Worm (Caenorhabditis elegans) whole organism, young adult: ENCODE measurements around the gene abhd-12.

ENCODE experiments used
- F55B11.4 ChIP-seq: sonication (generic microtip); optimal IDR thresholded peaks from 2 replicates; lab custom pipeline; 2016; ENCODE audit warnings: missing compliant biosample characterization, missing genetic modification characterization, borderline replicate concordance; ENCODE audit not compliant: insufficient read depth
- ZK185.1 ChIP-seq: sonication (generic microtip); optimal IDR thresholded peaks from 2 replicates; lab custom pipeline; 2016; ENCODE audit warnings: mild to moderate bottlenecking, missing genetic modification characterization, missing compliant biosample characterization; ENCODE audit not compliant: poor library complexity, severe bottlenecking
- cebp-1 ChIP-seq, 2 experiments: fragments of 200-800 bp in 1 of 2; sonication (Bioruptor generic) in 1 of 2; sonication (generic microtip) in 1 of 2; IDR thresholded peaks in 1 of 2; optimal IDR thresholded peaks in 1 of 2; 2 replicates each; pipeline versions ENCODE4 v1.3.6 to Lab custom; 2017 to 2022; ENCODE audit warnings: missing compliant biosample characterization in 2 of 2, missing genetic modification characterization in 2 of 2, mild to moderate bottlenecking in 1 of 2, missing genetic modification reagents in 1 of 2, moderate library complexity in 1 of 2
- cebp-2 ChIP-seq: fragments of 200-800 bp; sonication (Bioruptor generic); IDR thresholded peaks from 2 replicates; pipeline ENCODE4 v1.3.6; 2022; ENCODE audit warnings: missing genetic modification characterization, missing compliant biosample characterization
- ceh-27 ChIP-seq: fragments of 200-800 bp; sonication (Bioruptor generic); optimal IDR thresholded peaks from 2 replicates; lab custom pipeline; 2018; ENCODE audit warnings: mild to moderate bottlenecking, missing genetic modification characterization, moderate library complexity, missing compliant biosample characterization
- efl-1 ChIP-seq: fragments of 150-350 bp; optimal IDR thresholded peaks from 2 replicates; lab custom pipeline; 2014; ENCODE audit warnings: missing biosample characterization, missing genetic modification reagents, missing genetic modification characterization
- hsf-1 ChIP-seq: fragments of 200-800 bp; sonication (Bioruptor generic); IDR thresholded peaks from 2 replicates; pipeline ENCODE4 v1.3.6; 2022; ENCODE audit warnings: missing genetic modification reagents, missing genetic modification characterization, missing compliant biosample characterization
- mxl-1 ChIP-seq: sonication (generic microtip); optimal IDR thresholded peaks from 2 replicates; lab custom pipeline; 2016; ENCODE audit warnings: missing genetic modification characterization, missing compliant biosample characterization
- nfya-1 ChIP-seq: sonication (generic microtip); optimal IDR thresholded peaks from 2 replicates; lab custom pipeline; 2017; ENCODE audit warnings: antibody characterized with exemption, missing compliant biosample characterization, missing genetic modification characterization, borderline replicate concordance; ENCODE audit not compliant: insufficient read depth
- pha-4 ChIP-seq: fragments of 150-350 bp; sonication (generic microtip); optimal IDR thresholded peaks from 2 replicates; lab custom pipeline; 2014; ENCODE audit warnings: missing biosample characterization, missing genetic modification reagents, missing genetic modification characterization
- snpc-1.3 ChIP-seq: sonication (generic microtip); optimal IDR thresholded peaks from 2 replicates; lab custom pipeline; 2017; ENCODE audit warnings: missing genetic modification characterization, mild to moderate bottlenecking, missing compliant biosample characterization, antibody characterized with exemption, moderate library complexity, missing genotype, missing genetic modification reagents; ENCODE audit not compliant: insufficient read depth
- tlf-1 ChIP-seq: fragments of 200-800 bp; sonication (Bioruptor generic); optimal IDR thresholded peaks from 2 replicates; lab custom pipeline; 2018; ENCODE audit warnings: mild to moderate bottlenecking, missing genetic modification characterization, missing compliant biosample characterization
- unc-62 ChIP-seq: fragments of 150-350 bp; optimal IDR thresholded peaks from 2 replicates; lab custom pipeline; 2014; ENCODE audit warnings: missing biosample characterization, missing genetic modification reagents, missing genetic modification characterization

- TF ChIP-seq pha-4 (tag; lab: Kevin White, UChicago) (no peak), cebp-2 (no peak), snpc-1.3 (tag; lab: Kevin White, UChicago) (no peak), tlf-1 (no peak), mxl-1 (tag; lab: Kevin White, UChicago) (no peak), ceh-27 (no peak), unc-62 (GFP tag; lab: Kevin White, UChicago) (no peak), F55B11.4 (tag; lab: Kevin White, UChicago) (no peak), cebp-1 (GFP tag; IDR thresholded peaks at IDR 0.05; lab: Robert Waterston, UW) (no peak), cebp-1 (tag; optimal IDR thresholded peaks at IDR 0.05; lab: Kevin White, UChicago) (no peak), ZK185.1 (no peak), hsf-1 (GFP tag; lab: Robert Waterston, UW) (no peak), efl-1 (GFP tag; lab: Kevin White, UChicago) (no peak), nfya-1 (tag; lab: Kevin White, UChicago) (no peak)
Measured at ce11 chrV:8025259-8025658, 41.6 kb downstream of the abhd-12 start.
